Worm (Caenorhabditis elegans) whole organism, L1 larva: ENCODE results near the gene F20H11.1.

Experiments used
- C04F5.9 ChIP-seq: sonication (generic microtip); optimal IDR thresholded peaks from 2 replicates; lab custom pipeline; 2016; ENCODE audit warnings: missing genetic modification characterization, missing compliant biosample characterization
- C34B4.2 ChIP-seq: sonication (generic microtip); optimal IDR thresholded peaks from 2 replicates; lab custom pipeline; 2017; ENCODE audit warnings: mild to moderate bottlenecking, missing genetic modification characterization, missing compliant biosample characterization
- Y116A8C.19 ChIP-seq: sonication (generic microtip); optimal IDR thresholded peaks from 2 replicates; lab custom pipeline; 2016; ENCODE audit warnings: missing compliant biosample characterization, missing genetic modification characterization, borderline replicate concordance
- aha-1 ChIP-seq: fragments of 150-350 bp; optimal IDR thresholded peaks from 2 replicates; lab custom pipeline; 2014; ENCODE audit warnings: missing biosample characterization, missing genetic modification characterization
- ama-1 ChIP-seq: fragments of 150-350 bp; optimal IDR thresholded peaks from 2 replicates; lab custom pipeline; 2014
- ceh-82 ChIP-seq, 3 experiments: fragments of 150-350 bp in 1 of 3; sonication (generic microtip) in 2 of 3; optimal IDR thresholded peaks; 2 replicates each; lab custom pipeline; 2014 to 2017; ENCODE audit warnings: missing biosample characterization in 3 of 3, missing genetic modification characterization in 3 of 3
- ceh-90 ChIP-seq: sonication (generic microtip); optimal IDR thresholded peaks from 2 replicates; lab custom pipeline; 2016; ENCODE audit warnings: missing genetic modification characterization, missing compliant biosample characterization
- dpl-1 ChIP-seq, 3 experiments: fragments of 150-350 bp in 2 of 3; sonication (generic microtip) in 1 of 3; optimal IDR thresholded peaks; 2 replicates each; lab custom pipeline; 2014 to 2017; ENCODE audit warnings: missing biosample characterization in 3 of 3, missing genetic modification characterization in 3 of 3, missing genetic modification reagents in 3 of 3
- dsc-1 ChIP-seq: sonication (generic microtip); optimal IDR thresholded peaks from 2 replicates; lab custom pipeline; 2016; ENCODE audit warnings: mild to moderate bottlenecking, missing genetic modification characterization, missing compliant biosample characterization
- efl-3 ChIP-seq: fragments of 200-800 bp; sonication (Bioruptor generic); optimal IDR thresholded peaks from 2 replicates; lab custom pipeline; 2018; ENCODE audit warnings: mild to moderate bottlenecking, missing genetic modification characterization, missing compliant biosample characterization
- egl-27 ChIP-seq, 2 experiments: fragments of 150-350 bp in 1 of 2; sonication (generic microtip); optimal IDR thresholded peaks; 3 replicates each; lab custom pipeline; 2017 to 2018; ENCODE audit warnings: missing biosample characterization in 2 of 2, missing genetic modification characterization in 2 of 2, missing genetic modification reagents in 2 of 2
- elt-3 ChIP-seq, 6 experiments: fragments of 150-350 bp in 1 of 6; sonication (generic microtip); optimal IDR thresholded peaks; 2 replicates each; lab custom pipeline; 2017 to 2018; ENCODE audit warnings: missing biosample characterization in 6 of 6, missing genetic modification characterization in 6 of 6, inconsistent platforms in 1 of 6
- ets-5 ChIP-seq: fragments of 200-800 bp; sonication (Bioruptor generic); IDR thresholded peaks from 2 replicates; pipeline ENCODE4 v1.3.6; 2022; ENCODE audit warnings: missing genetic modification characterization, missing compliant biosample characterization
- fkh-10 ChIP-seq: sonication (generic microtip); optimal IDR thresholded peaks from 2 replicates; lab custom pipeline; 2017; ENCODE audit warnings: missing biosample characterization, missing genetic modification reagents, missing genetic modification characterization
- fos-1 ChIP-seq: fragments of 150-350 bp; optimal IDR thresholded peaks from 2 replicates; lab custom pipeline; 2014; ENCODE audit warnings: missing biosample characterization, missing genetic modification characterization
- grh-1 ChIP-seq: fragments of 200-800 bp; sonication (Bioruptor generic); IDR thresholded peaks from 2 replicates; pipeline ENCODE4 v1.3.6; 2022; ENCODE audit warnings: missing genetic modification reagents, missing genetic modification characterization, missing compliant biosample characterization
- hlh-17 ChIP-seq: fragments of 200-800 bp; sonication (Bioruptor generic); optimal IDR thresholded peaks from 2 replicates; lab custom pipeline; 2018; ENCODE audit warnings: missing genetic modification characterization, mild to moderate bottlenecking, missing compliant biosample characterization, moderate library complexity, borderline replicate concordance
- hlh-4 ChIP-seq: sonication (generic microtip); optimal IDR thresholded peaks from 2 replicates; lab custom pipeline; 2016; ENCODE audit warnings: mild to moderate bottlenecking, missing genetic modification characterization, missing compliant biosample characterization
- hpl-2 ChIP-seq: fragments of 150-350 bp; optimal IDR thresholded peaks from 2 replicates; lab custom pipeline; 2014; ENCODE audit warnings: missing biosample characterization, missing genetic modification reagents, missing genetic modification characterization
- irx-1 ChIP-seq: sonication (generic microtip); optimal IDR thresholded peaks from 2 replicates; lab custom pipeline; 2016; ENCODE audit warnings: missing genetic modification characterization, missing compliant biosample characterization
- isw-1 ChIP-seq: fragments of 200-800 bp; sonication (Bioruptor generic); IDR thresholded peaks from 2 replicates; pipeline ENCODE4 v1.3.6; 2022; ENCODE audit warnings: missing genetic modification characterization, missing compliant biosample characterization
- jun-1 ChIP-seq: fragments of 150-350 bp; optimal IDR thresholded peaks from 2 replicates; lab custom pipeline; 2014; ENCODE audit warnings: missing biosample characterization, missing genetic modification reagents, missing genetic modification characterization
- lin-13 ChIP-seq: fragments of 150-350 bp; optimal IDR thresholded peaks from 2 replicates; lab custom pipeline; 2014; ENCODE audit warnings: missing biosample characterization, missing genetic modification reagents, missing genetic modification characterization
- lin-14 ChIP-seq: fragments of 200-800 bp; sonication (Bioruptor generic); optimal IDR thresholded peaks from 2 replicates; lab custom pipeline; 2018; ENCODE audit warnings: mild to moderate bottlenecking, missing genetic modification characterization, moderate library complexity, missing compliant biosample characterization
- lin-15B ChIP-seq: fragments of 150-350 bp; sonication (generic microtip); optimal IDR thresholded peaks from 3 replicates; lab custom pipeline; 2014; ENCODE audit warnings: missing biosample characterization, missing genetic modification characterization
- lin-39 ChIP-seq: fragments of 150-350 bp; optimal IDR thresholded peaks from 2 replicates; lab custom pipeline; 2014; ENCODE audit warnings: missing biosample characterization, missing genetic modification reagents, missing genetic modification characterization
- lsy-2 ChIP-seq, 2 experiments: fragments of 150-350 bp; optimal IDR thresholded peaks; 2 replicates each; lab custom pipeline; 2014; ENCODE audit warnings: missing biosample characterization in 2 of 2, missing genetic modification characterization in 2 of 2
- mab-9 ChIP-seq: fragments of 200-800 bp; sonication (Bioruptor generic); IDR thresholded peaks from 2 replicates; pipeline ENCODE4 v1.3.6; 2022; ENCODE audit warnings: missing genetic modification reagents, missing genetic modification characterization, missing compliant biosample characterization
- mef-2 ChIP-seq: fragments of 150-350 bp; optimal IDR thresholded peaks from 2 replicates; lab custom pipeline; 2014; ENCODE audit warnings: missing biosample characterization, missing genetic modification characterization
- mep-1 ChIP-seq: fragments of 150-350 bp; optimal IDR thresholded peaks from 2 replicates; lab custom pipeline; 2014; ENCODE audit warnings: missing biosample characterization, missing genetic modification characterization
- nhr-11 ChIP-seq: fragments of 150-350 bp; optimal IDR thresholded peaks from 2 replicates; lab custom pipeline; 2014; ENCODE audit warnings: missing biosample characterization, missing genetic modification characterization
- nhr-71 ChIP-seq: sonication (generic microtip); optimal IDR thresholded peaks from 2 replicates; lab custom pipeline; 2016; ENCODE audit warnings: mild to moderate bottlenecking, missing genetic modification characterization, moderate library complexity, missing compliant biosample characterization
- nhr-76 ChIP-seq: sonication (generic microtip); optimal IDR thresholded peaks from 2 replicates; lab custom pipeline; 2017; ENCODE audit warnings: missing biosample characterization, missing genetic modification characterization
- nhr-77 ChIP-seq: fragments of 150-350 bp; optimal IDR thresholded peaks from 2 replicates; lab custom pipeline; 2014; ENCODE audit warnings: missing biosample characterization, missing genetic modification characterization
- nhr-85 ChIP-seq: sonication (generic microtip); peaks from one replicate; lab custom pipeline; 2016; ENCODE audit warnings: missing genetic modification characterization, inconsistent platforms, missing compliant biosample characterization
- nhr-90 ChIP-seq: sonication (generic microtip); optimal IDR thresholded peaks from 2 replicates; lab custom pipeline; 2016; ENCODE audit warnings: mild to moderate bottlenecking, missing genetic modification characterization, missing compliant biosample characterization; ENCODE audit not compliant: poor library complexity
- pax-3 ChIP-seq: fragments of 200-800 bp; sonication (Bioruptor generic); optimal IDR thresholded peaks from 2 replicates; lab custom pipeline; 2018; ENCODE audit warnings: mild to moderate bottlenecking, missing genetic modification characterization, moderate library complexity, missing compliant biosample characterization
- rnt-1 ChIP-seq: sonication (generic microtip); optimal IDR thresholded peaks from 2 replicates; lab custom pipeline; 2016; ENCODE audit warnings: mild to moderate bottlenecking, missing genetic modification characterization, moderate library complexity, missing compliant biosample characterization
- skn-1 ChIP-seq: fragments of 150-350 bp; optimal IDR thresholded peaks from 2 replicates; lab custom pipeline; 2014; ENCODE audit warnings: missing biosample characterization, missing genetic modification characterization
- snpc-4 ChIP-seq: fragments of 150-350 bp; optimal IDR thresholded peaks from 2 replicates; lab custom pipeline; 2014; ENCODE audit warnings: missing biosample characterization, missing genetic modification characterization
- sox-4 ChIP-seq: sonication (generic microtip); optimal IDR thresholded peaks from 2 replicates; lab custom pipeline; 2016; ENCODE audit warnings: missing genetic modification characterization, missing compliant biosample characterization
- swsn-7 ChIP-seq: sonication (generic microtip); optimal IDR thresholded peaks from 2 replicates; lab custom pipeline; 2016; ENCODE audit warnings: missing genetic modification characterization, missing compliant biosample characterization
- tbx-2 ChIP-seq: sonication (generic microtip); optimal IDR thresholded peaks from 2 replicates; lab custom pipeline; 2016; ENCODE audit warnings: missing genetic modification characterization, missing compliant biosample characterization
- unc-130 ChIP-seq: fragments of 150-350 bp; optimal IDR thresholded peaks from 2 replicates; lab custom pipeline; 2017; ENCODE audit warnings: missing biosample characterization, missing genetic modification characterization, inconsistent platforms
- unc-30 ChIP-seq: sonication (generic microtip); optimal IDR thresholded peaks from 2 replicates; lab custom pipeline; 2017; ENCODE audit warnings: missing biosample characterization, missing genetic modification characterization
- unc-62 ChIP-seq: fragments of 150-350 bp; optimal IDR thresholded peaks from 2 replicates; lab custom pipeline; 2014; ENCODE audit warnings: missing biosample characterization, missing genetic modification reagents, missing genetic modification characterization
- unc-98 ChIP-seq: fragments of 200-800 bp; sonication (Bioruptor generic); IDR thresholded peaks from 2 replicates; pipeline ENCODE4 v1.3.6; 2022; ENCODE audit warnings: missing genetic modification characterization, missing compliant biosample characterization
- zip-4 ChIP-seq: fragments of 200-800 bp; sonication (Bioruptor generic); optimal IDR thresholded peaks from 2 replicates; lab custom pipeline; 2018; ENCODE audit warnings: mild to moderate bottlenecking, missing genetic modification characterization, moderate library complexity, missing compliant biosample characterization
- ztf-4 ChIP-seq: fragments of 150-350 bp; optimal IDR thresholded peaks from 2 replicates; lab custom pipeline; 2014; ENCODE audit warnings: missing biosample characterization, missing genetic modification characterization

F20H11.1 gene

ce11 chrIII:6624872-6625271, 32.9 kb upstream of the F20H11.1 start, which contains the start of gene copd-1:
TSS of gene copd-1 (minus strand) at chrIII:6624972.
- no peak for TF ChIP-seq lin-39 (tag; lab: Kevin White, UChicago)
- no peak for TF ChIP-seq ets-5 (GFP tag; lab: Robert Waterston, UW)
- no peak for TF ChIP-seq ztf-4
- TF ChIP-seq unc-30: no peak
- no peak for TF ChIP-seq ceh-82 (tag; optimal IDR thresholded peaks at IDR 0.05; lab: Kevin White, UChicago)
- TF ChIP-seq efl-3: no peak
- TF ChIP-seq hlh-17 (GFP tag; lab: Kevin White, UChicago): no peak
- TF ChIP-seq jun-1: no peak
- no peak for TF ChIP-seq rnt-1 (tag; lab: Kevin White, UChicago)
- TF ChIP-seq C04F5.9: no peak
- no peak for TF ChIP-seq nhr-90 (tag; lab: Kevin White, UChicago)
- TF ChIP-seq mep-1 (tag; lab: Kevin White, UChicago): no peak
- no peak for TF ChIP-seq tbx-2 (tag; lab: Kevin White, UChicago)
- no peak for TF ChIP-seq fkh-10 (GFP tag; lab: Kevin White, UChicago)

ce11 chrIII:6619952-6620351, 28.0 kb upstream of the F20H11.1 start, which contains the start of gene C13B9.2:
TSS of gene C13B9.2 (plus strand) at chrIII:6620252.
- TF ChIP-seq unc-130 (tag; lab: Kevin White, UChicago): no peak

ce11 chrIII:6615064-6615463, 23.1 kb upstream of the F20H11.1 start, which contains the start of gene cmtr-2:
TSS of gene cmtr-2 (plus strand) at chrIII:6615414.
- TF ChIP-seq lin-13: peak; percentile 36
- no peak for TF ChIP-seq pax-3 (tag; lab: Kevin White, UChicago)
- peak; percentile 4 for TF ChIP-seq irx-1
- peak; percentile 24 for TF ChIP-seq nhr-77 (tag; lab: Kevin White, UChicago)
- TF ChIP-seq nhr-11 (tag; lab: Kevin White, UChicago): no peak
- TF ChIP-seq aha-1: no peak
- TF ChIP-seq egl-27 (tag; optimal IDR thresholded peaks at IDR 0.05; lab: Kevin White, UChicago): no peak
- peak; percentile 23 for TF ChIP-seq skn-1
- TF ChIP-seq mef-2: no peak
- no peak for TF ChIP-seq nhr-85 (tag; lab: Kevin White, UChicago)
- TF ChIP-seq efl-3: no peak
- TF ChIP-seq unc-98 (GFP tag; lab: Robert Waterston, UW): no peak
- TF ChIP-seq lin-15B (tag; lab: Kevin White, UChicago): peak; percentile 40
- TF ChIP-seq lin-39 (tag; lab: Kevin White, UChicago): no peak
- peak; percentile 40 for TF ChIP-seq swsn-7 (tag; lab: Kevin White, UChicago)
- peak; percentile 23 for TF ChIP-seq lin-14
- no peak for TF ChIP-seq zip-4 (GFP tag; lab: Kevin White, UChicago)
- peak; percentile 34 for TF ChIP-seq dsc-1 (tag; lab: Kevin White, UChicago)
- TF ChIP-seq C04F5.9: no peak
- peak in 1 of 6 experiments; percentile 14 for TF ChIP-seq elt-3 (tag; optimal IDR thresholded peaks at IDR 0.05; lab: Kevin White, UChicago)
- TF ChIP-seq fkh-10 (GFP tag; lab: Kevin White, UChicago): no peak
- peak; percentile 6 to 22 (median 16) for TF ChIP-seq ceh-82 (tag; optimal IDR thresholded peaks at IDR 0.05; lab: Kevin White, UChicago)
- no peak for TF ChIP-seq unc-62 (GFP tag; lab: Kevin White, UChicago)
- TF ChIP-seq nhr-76 (tag; lab: Kevin White, UChicago): no peak
- TF ChIP-seq nhr-71 (tag; lab: Kevin White, UChicago): peak; percentile 64
- TF ChIP-seq ceh-90 (tag; lab: Kevin White, UChicago): no peak
- TF ChIP-seq fos-1 (tag; lab: Kevin White, UChicago): no peak
- TF ChIP-seq jun-1: no peak
- peak; percentile 55 for TF ChIP-seq nhr-90 (tag; lab: Kevin White, UChicago)
- no peak for TF ChIP-seq Y116A8C.19 (tag; lab: Kevin White, UChicago)
- no peak for TF ChIP-seq hpl-2 (GFP tag; lab: Kevin White, UChicago)
- no peak for TF ChIP-seq sox-4 (tag; lab: Kevin White, UChicago)
- TF ChIP-seq snpc-4 (tag; lab: Kevin White, UChicago): peak; percentile 25
- TF ChIP-seq dpl-1 (GFP tag; optimal IDR thresholded peaks at IDR 0.05; lab: Kevin White, UChicago): peak; percentile 89 to 95 (median 95)
- no peak for TF ChIP-seq grh-1 (GFP tag; lab: Robert Waterston, UW)
- TF ChIP-seq C34B4.2 (tag; lab: Kevin White, UChicago): no peak
- no peak for TF ChIP-seq isw-1
- no peak for TF ChIP-seq ama-1 (lab: Kevin White, UChicago)
- no peak for TF ChIP-seq ztf-4
- no peak for TF ChIP-seq mab-9 (GFP tag; lab: Robert Waterston, UW)
- TF ChIP-seq lsy-2 (tag; optimal IDR thresholded peaks at IDR 0.05; lab: Kevin White, UChicago): peak; percentile 65 to 81
- no peak for TF ChIP-seq hlh-4 (tag; lab: Kevin White, UChicago)
